Worm (Caenorhabditis elegans) whole organism, L4 larva: ENCODE measurements around the gene esyt-2.

Source experiments
- aly-2 ChIP-seq: sonication (generic microtip); optimal IDR thresholded peaks from 2 replicates; lab custom pipeline; 2018; ENCODE audit warnings: missing biosample characterization, missing genetic modification characterization
- ceh-82 ChIP-seq: sonication (generic microtip); optimal IDR thresholded peaks from 2 replicates; lab custom pipeline; 2017; ENCODE audit warnings: missing biosample characterization, missing genetic modification characterization
- dmd-8 ChIP-seq: fragments of 200-800 bp; sonication (Bioruptor generic); IDR thresholded peaks from 2 replicates; pipeline ENCODE4 v1.3.6; 2022; ENCODE audit warnings: missing genetic modification characterization, missing compliant biosample characterization
- nhr-11 ChIP-seq: fragments of 150-350 bp; optimal IDR thresholded peaks from 2 replicates; lab custom pipeline; 2014; ENCODE audit warnings: missing biosample characterization, missing genetic modification characterization
- nhr-25 ChIP-seq: sonication (generic microtip); optimal IDR thresholded peaks from 2 replicates; lab custom pipeline; 2017; ENCODE audit warnings: missing genetic modification characterization, mild to moderate bottlenecking, missing compliant biosample characterization, antibody characterized with exemption, moderate library complexity, borderline replicate concordance; ENCODE audit not compliant: insufficient read depth
- nhr-41 ChIP-seq: fragments of 200-800 bp; sonication (Bioruptor generic); IDR thresholded peaks from 2 replicates; pipeline ENCODE4 v1.3.6; 2022; ENCODE audit warnings: missing genetic modification reagents, missing genetic modification characterization, missing compliant biosample characterization
- pha-4 ChIP-seq, 2 experiments: fragments of 150-350 bp in 1 of 2; fragments of 200-800 bp in 1 of 2; sonication (Bioruptor generic) in 1 of 2; IDR thresholded peaks in 1 of 2; optimal IDR thresholded peaks in 1 of 2; 2 replicates each; pipeline versions ENCODE4 v1.3.6 to Lab custom; 2014 to 2022; ENCODE audit warnings: missing genetic modification characterization in 2 of 2, missing genetic modification reagents in 2 of 2, missing biosample characterization in 1 of 2, missing compliant biosample characterization in 1 of 2
- ztf-11 ChIP-seq: fragments of 150-350 bp; optimal IDR thresholded peaks from 2 replicates; lab custom pipeline; 2014; ENCODE audit warnings: missing biosample characterization, missing genetic modification characterization

DNA sequence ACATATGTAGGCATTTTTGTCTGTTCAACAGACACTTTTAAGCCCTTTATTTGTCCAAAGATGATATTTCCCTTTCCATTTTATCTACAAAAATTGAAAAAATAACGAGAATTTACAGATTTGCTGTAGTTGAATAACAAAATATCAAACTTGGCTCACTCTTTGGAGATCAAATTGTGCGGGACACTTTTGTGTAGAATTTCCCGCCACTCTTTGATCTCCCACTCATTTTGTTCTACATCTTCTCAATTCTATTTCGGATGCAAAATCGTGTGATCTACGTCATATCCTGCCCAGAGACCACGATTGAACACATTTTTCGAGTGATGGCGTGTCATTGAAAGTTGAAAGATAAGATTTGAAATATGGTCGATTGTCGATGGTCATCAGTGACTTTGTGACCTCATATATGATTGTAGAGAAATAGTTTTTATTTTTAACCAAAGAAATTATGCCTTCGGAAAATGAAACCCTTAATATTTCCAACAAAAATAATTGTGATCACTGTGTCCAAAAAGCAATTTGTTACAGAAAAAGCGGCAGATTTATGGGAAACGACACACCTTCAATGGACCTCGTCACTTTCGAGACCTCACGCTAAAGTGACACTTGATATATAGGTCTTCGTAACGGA lies 13.8 kb downstream of the esyt-2 start, which contains the start of gene hot-4:
- TF ChIP-seq dmd-8 (GFP tag; lab: Robert Waterston, UW) = no peak
- no peak for TF ChIP-seq aly-2 (tag; lab: Kevin White, UChicago)
- TF ChIP-seq ztf-11 (tag; lab: Kevin White, UChicago) = no peak
- TF ChIP-seq pha-4 (GFP tag; IDR thresholded peaks at IDR 0.05; lab: Robert Waterston, UW) = no peak
- TF ChIP-seq pha-4 (tag; optimal IDR thresholded peaks at IDR 0.05; lab: Kevin White, UChicago) = no peak
- TF ChIP-seq nhr-11 = no peak
- TF ChIP-seq ceh-82 (tag; lab: Kevin White, UChicago) = no peak
- TF ChIP-seq nhr-25 (tag; lab: Kevin White, UChicago) = no peak
- TF ChIP-seq nhr-41 (GFP tag; lab: Robert Waterston, UW) = no peak
